Fruit fly (Drosophila melanogaster) whole organism, adult: Measurements from ENCODE around the gene chico.

Experiments
- CG14711 ChIP-seq: fragments of 200-800 bp; sonication (Bioruptor generic); optimal IDR thresholded peaks from 2 replicates; lab custom pipeline; 2018; ENCODE audit warnings: missing biosample characterization, mild to moderate bottlenecking, missing genetic modification characterization, moderate library complexity
- CG7045 ChIP-seq: fragments of 200-800 bp; sonication (Bioruptor generic); optimal IDR thresholded peaks from 2 replicates; lab custom pipeline; 2017; ENCODE audit warnings: missing biosample characterization, mild to moderate bottlenecking, missing genetic modification characterization
- Clk ChIP-seq: fragments of 200-800 bp; sonication (Bioruptor generic); optimal IDR thresholded peaks from 2 replicates; lab custom pipeline; 2017; ENCODE audit warnings: missing biosample characterization, missing genetic modification characterization

- no peak for TF ChIP-seq Clk (GFP tag; lab: Kevin White, UChicago)
- TF ChIP-seq CG7045, result no peak
- TF ChIP-seq CG14711 (tag; lab: Kevin White, UChicago), result no peak
These were observed 21.8 kb upstream of the chico start, which contains the start of gene CG4957 for dm6 chr2L:10268688-10269087.
